Fruit fly (Drosophila melanogaster): ENCODE results near the gene Ostgamma.

Gene Ostgamma

DNA sequence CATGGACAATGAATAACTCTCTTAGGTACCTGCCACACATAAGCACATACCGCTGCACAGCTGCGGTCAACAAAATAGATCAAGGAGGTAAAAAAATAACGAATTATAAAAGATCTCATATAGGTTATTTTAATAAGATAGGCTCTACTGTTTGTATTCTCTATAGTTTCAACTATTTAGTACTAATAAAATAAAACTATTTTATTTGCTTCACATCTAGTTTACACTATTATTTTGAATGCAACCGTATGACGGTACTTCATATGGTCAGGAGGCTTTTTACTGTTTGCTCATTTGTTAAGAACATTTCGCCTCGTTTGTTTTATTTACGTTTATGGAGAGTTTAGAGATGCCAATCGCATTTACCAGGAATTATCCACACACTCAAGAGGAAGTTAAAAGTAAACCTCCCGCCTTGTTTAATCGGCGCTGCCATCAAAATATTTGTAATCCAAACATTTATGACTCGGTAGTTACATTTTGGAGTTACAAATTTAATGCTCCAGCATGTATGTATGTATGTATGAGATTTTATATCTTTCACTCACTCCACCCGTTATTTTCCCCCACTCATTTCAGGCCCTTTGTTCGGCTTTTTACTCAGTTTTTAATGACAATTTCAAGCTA is 32.9 kb downstream of the Ostgamma start (continued):
- TF ChIP-seq salr (GFP tag; optimal IDR thresholded peaks at IDR 0.05) (peak; percentile 10 to 64), Eip75B (GFP tag; optimal IDR thresholded peaks at IDR 0.05) (peak; percentile 65), Ets96B (tag; optimal IDR thresholded peaks at IDR 0.05) (peak; percentile 79), fd85E (GFP tag; optimal IDR thresholded peaks at IDR 0.05) (no peak), Met (GFP tag; optimal IDR thresholded peaks at IDR 0.05) (peak; percentile 25), CG6276 (GFP tag; optimal IDR thresholded peaks at IDR 0.05) (peak; percentile 76), fd59A (GFP tag; optimal IDR thresholded peaks at IDR 0.05) (peak; percentile 30), fkh (GFP tag; optimal IDR thresholded peaks at IDR 0.05) (peak; percentile 75), cyc (GFP tag; optimal IDR thresholded peaks at IDR 0.05) (peak; percentile 0), CG10669 (GFP tag; optimal IDR thresholded peaks at IDR 0.05) (peak; percentile 70), CG6792 (GFP tag; optimal IDR thresholded peaks at IDR 0.05) (peak; percentile 54), CG8632 (GFP tag; optimal IDR thresholded peaks at IDR 0.05) (peak; percentile 60), ss (GFP tag; optimal IDR thresholded peaks at IDR 0.05) (peak; percentile 23 to 53), lz (GFP tag; optimal IDR thresholded peaks at IDR 0.05) (peak; percentile 61), CG4318 (GFP tag; optimal IDR thresholded peaks at IDR 0.05) (peak; percentile 60), CG31627 (GFP tag; optimal IDR thresholded peaks at IDR 0.05) (peak; percentile 42), CG34406 (GFP tag; optimal IDR thresholded peaks at IDR 0.05) (peak; percentile 74), Hr39 (GFP tag; optimal IDR thresholded peaks at IDR 0.05) (peak; percentile 55), CG32006 (GFP tag; optimal IDR thresholded peaks at IDR 0.05) (peak; percentile 81), Hr38 (GFP tag; optimal IDR thresholded peaks at IDR 0.05) (no peak), Gug (GFP tag; IDR thresholded peaks at IDR 0.05) (peak; percentile 52), Hr4 (GFP tag; optimal IDR thresholded peaks at IDR 0.05) (peak; percentile 86), svp (GFP tag) (peak; percentile 77), Sox102F (GFP tag; optimal IDR thresholded peaks at IDR 0.05) (peak; percentile 41), Lpt (GFP tag; optimal IDR thresholded peaks at IDR 0.05) (peak; percentile 58), Sox14 (GFP tag; optimal IDR thresholded peaks at IDR 0.05) (peak; percentile 15), spab (GFP tag; optimal IDR thresholded peaks at IDR 0.05) (peak; percentile 53), CG6808 (GFP tag; optimal IDR thresholded peaks at IDR 0.05) (peak; percentile 56), CG6163 (GFP tag; IDR thresholded peaks at IDR 0.05) (peak; percentile 81)

DNA sequence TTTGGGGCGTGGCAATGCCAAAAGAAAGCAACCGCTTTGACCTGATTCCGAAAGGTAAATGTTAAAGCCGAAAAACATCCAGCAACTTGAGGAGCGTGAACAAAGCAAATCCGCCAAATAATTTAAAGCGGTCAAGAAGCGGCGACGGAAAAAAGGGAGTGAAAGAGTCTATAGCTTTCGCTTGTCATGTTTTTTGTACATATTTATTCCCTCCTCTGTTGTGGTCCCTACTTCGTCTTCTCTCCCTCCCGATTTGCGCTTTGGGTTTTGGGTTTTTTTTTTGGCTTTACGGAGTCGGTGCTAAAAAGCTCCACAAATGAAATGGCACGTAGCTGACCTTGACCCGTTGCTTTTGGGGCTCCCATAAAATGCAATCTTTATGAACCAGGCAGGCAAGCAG is 33.9 kb downstream of the Ostgamma start:
- TF ChIP-seq spab (GFP tag; optimal IDR thresholded peaks at IDR 0.05) (no peak), Eip78C (GFP tag) (peak; percentile 57), acj6 (GFP tag; optimal IDR thresholded peaks at IDR 0.05) (no peak), Gug (GFP tag; IDR thresholded peaks at IDR 0.05) (no peak), Sox102F (GFP tag; optimal IDR thresholded peaks at IDR 0.05) (no peak), svp (GFP tag) (peak; percentile 69), CG11294 (GFP tag; IDR thresholded peaks at IDR 0.05) (no peak), CG6854 (GFP tag; optimal IDR thresholded peaks at IDR 0.05) (peak; percentile 70), fd85E (GFP tag; optimal IDR thresholded peaks at IDR 0.05) (no peak), CG15336 (GFP tag; IDR thresholded peaks at IDR 0.05) (no peak), Eip75B (GFP tag; optimal IDR thresholded peaks at IDR 0.05) (peak; percentile 5), Blimp-1 (GFP tag; optimal IDR thresholded peaks at IDR 0.05) (peak; percentile 87), CG6808 (GFP tag; optimal IDR thresholded peaks at IDR 0.05) (no peak)

DNA sequence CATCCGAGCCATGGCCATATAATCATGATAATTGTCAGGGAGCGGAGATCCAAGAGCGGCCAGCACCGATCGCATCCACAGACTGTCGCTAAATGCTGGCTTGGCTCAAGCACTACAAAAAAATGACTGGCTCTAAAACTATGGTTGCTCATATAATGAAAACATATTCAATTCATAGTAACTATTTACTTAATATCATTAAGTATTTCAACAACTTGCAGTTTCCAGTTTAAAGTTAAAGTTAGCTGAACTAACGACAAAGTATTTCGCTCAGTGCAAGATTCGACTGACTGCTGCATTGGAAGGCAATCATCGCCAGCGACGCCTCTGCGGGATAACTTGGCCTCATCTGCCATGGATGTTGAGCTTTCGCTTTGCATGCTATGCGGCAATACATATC is 37.1 kb downstream of the Ostgamma start:
- TF ChIP-seq topi (GFP tag; optimal IDR thresholded peaks at IDR 0.05) (peak; percentile 41), eg (GFP tag; IDR thresholded peaks at IDR 0.05) (peak; percentile 82), fd59A (GFP tag; optimal IDR thresholded peaks at IDR 0.05) (peak; percentile 57), dsx (GFP tag; optimal IDR thresholded peaks at IDR 0.05; ENCODE audit: poor library complexity, severe bottlenecking) (peak; percentile 33), achi (GFP tag; optimal IDR thresholded peaks at IDR 0.05) (peak; percentile 72), Met (GFP tag; optimal IDR thresholded peaks at IDR 0.05) (peak; percentile 35), Hr4 (GFP tag; optimal IDR thresholded peaks at IDR 0.05) (peak; percentile 67), CG3032 (tag; optimal IDR thresholded peaks at IDR 0.05) (peak; percentile 44), ss (GFP tag; optimal IDR thresholded peaks at IDR 0.05) (peak; percentile 5 to 58), svp (GFP tag) (peak; percentile 43), CG8119 (GFP tag; IDR thresholded peaks at IDR 0.05) (peak; percentile 84), CG8632 (GFP tag; optimal IDR thresholded peaks at IDR 0.05) (peak; percentile 31), CG6808 (GFP tag; optimal IDR thresholded peaks at IDR 0.05) (peak; percentile 61), CG6792 (GFP tag; optimal IDR thresholded peaks at IDR 0.05) (peak; percentile 50), fkh (GFP tag; optimal IDR thresholded peaks at IDR 0.05) (no peak), Lpt (GFP tag; optimal IDR thresholded peaks at IDR 0.05) (peak; percentile 55), Eip75B (GFP tag; optimal IDR thresholded peaks at IDR 0.05) (peak; percentile 55), CG6276 (GFP tag; optimal IDR thresholded peaks at IDR 0.05) (peak; percentile 57), dac (GFP tag; optimal IDR thresholded peaks at IDR 0.05) (peak; percentile 32), OdsH (GFP tag; optimal IDR thresholded peaks at IDR 0.05) (peak; percentile 61), esn (GFP tag; optimal IDR thresholded peaks at IDR 0.05) (peak; percentile 37), CG6854 (GFP tag; optimal IDR thresholded peaks at IDR 0.05) (no peak), CG10669 (GFP tag; optimal IDR thresholded peaks at IDR 0.05) (peak; percentile 60), cyc (GFP tag; optimal IDR thresholded peaks at IDR 0.05) (peak; percentile 45), pdm3 (GFP tag; optimal IDR thresholded peaks at IDR 0.05) (peak; percentile 60), spab (GFP tag; optimal IDR thresholded peaks at IDR 0.05) (peak; percentile 63)

All from whole organism, prepupa.